Worm (Caenorhabditis elegans) whole organism, L3 larva: ENCODE data around the gene trcs-1.

Experiments used
- R02D3.7 ChIP-seq: fragments of 150-350 bp; optimal IDR thresholded peaks from 2 replicates; lab custom pipeline; 2014; ENCODE audit warnings: missing biosample characterization, missing genetic modification characterization
- ZK546.5 ChIP-seq: sonication (generic microtip); optimal IDR thresholded peaks from 2 replicates; lab custom pipeline; 2017; ENCODE audit warnings: missing biosample characterization, missing genetic modification characterization
- aly-2 ChIP-seq: fragments of 150-350 bp; optimal IDR thresholded peaks from 2 replicates; lab custom pipeline; 2014; ENCODE audit warnings: missing biosample characterization, missing genetic modification characterization
- ceh-82 ChIP-seq: fragments of 150-350 bp; optimal IDR thresholded peaks from 2 replicates; lab custom pipeline; 2014; ENCODE audit warnings: missing biosample characterization, missing genetic modification characterization
- ceh-9 ChIP-seq: sonication (generic microtip); optimal IDR thresholded peaks from 2 replicates; lab custom pipeline; 2018; ENCODE audit warnings: missing biosample characterization, missing genetic modification characterization
- daf-12 ChIP-seq: fragments of 150-350 bp; optimal IDR thresholded peaks from 2 replicates; lab custom pipeline; 2014; ENCODE audit warnings: missing biosample characterization, missing genetic modification reagents, missing genetic modification characterization
- egl-5 ChIP-seq: fragments of 150-350 bp; optimal IDR thresholded peaks from 2 replicates; lab custom pipeline; 2017; ENCODE audit warnings: missing biosample characterization, missing genetic modification reagents, missing genetic modification characterization, inconsistent platforms
- elt-1 ChIP-seq: fragments of 150-350 bp; optimal IDR thresholded peaks from 2 replicates; lab custom pipeline; 2014; ENCODE audit warnings: missing biosample characterization, missing genetic modification characterization
- elt-2 ChIP-seq: sonication (generic microtip); optimal IDR thresholded peaks from 2 replicates; lab custom pipeline; 2016; ENCODE audit warnings: missing genetic modification reagents, mild to moderate bottlenecking, missing genetic modification characterization, missing compliant biosample characterization
- fkh-10 ChIP-seq: sonication (generic microtip); optimal IDR thresholded peaks from 2 replicates; lab custom pipeline; 2017; ENCODE audit warnings: missing biosample characterization, missing genetic modification reagents, missing genetic modification characterization
- hmg-11 ChIP-seq: sonication (generic microtip); optimal IDR thresholded peaks from 2 replicates; lab custom pipeline; 2016; ENCODE audit warnings: missing genetic modification characterization, missing compliant biosample characterization
- jun-1 ChIP-seq: fragments of 150-350 bp; optimal IDR thresholded peaks from 2 replicates; lab custom pipeline; 2014; ENCODE audit warnings: missing biosample characterization, missing genetic modification reagents, missing genetic modification characterization
- lin-15B ChIP-seq: fragments of 150-350 bp; optimal IDR thresholded peaks from 2 replicates; lab custom pipeline; 2014; ENCODE audit warnings: missing biosample characterization, missing genetic modification characterization
- lsy-12 ChIP-seq: sonication (generic microtip); optimal IDR thresholded peaks from 2 replicates; lab custom pipeline; 2016; ENCODE audit warnings: mild to moderate bottlenecking, missing genetic modification characterization, missing compliant biosample characterization
- mml-1 ChIP-seq: fragments of 150-350 bp; sonication (generic microtip); optimal IDR thresholded peaks from 3 replicates; lab custom pipeline; 2014; ENCODE audit warnings: missing biosample characterization, missing genetic modification characterization
- nfya-1 ChIP-seq: sonication (generic microtip); optimal IDR thresholded peaks from 2 replicates; lab custom pipeline; 2017; ENCODE audit warnings: missing genetic modification characterization, mild to moderate bottlenecking, missing compliant biosample characterization, antibody characterized with exemption, moderate library complexity; ENCODE audit not compliant: insufficient read depth
- nhr-11 ChIP-seq: fragments of 150-350 bp; optimal IDR thresholded peaks from 2 replicates; lab custom pipeline; 2014; ENCODE audit warnings: missing biosample characterization, missing genetic modification characterization
- nhr-23 ChIP-seq: fragments of 150-350 bp; optimal IDR thresholded peaks from 2 replicates; lab custom pipeline; 2014; ENCODE audit warnings: missing biosample characterization, missing genetic modification reagents, missing genetic modification characterization
- nhr-237 ChIP-seq: fragments of 150-350 bp; optimal IDR thresholded peaks from 2 replicates; lab custom pipeline; 2014; ENCODE audit warnings: missing biosample characterization, missing genetic modification characterization
- nhr-25 ChIP-seq: sonication (generic microtip); optimal IDR thresholded peaks from 2 replicates; lab custom pipeline; 2017; ENCODE audit warnings: missing biosample characterization, missing genetic modification characterization
- nhr-28 ChIP-seq: fragments of 150-350 bp; optimal IDR thresholded peaks from 2 replicates; lab custom pipeline; 2014; ENCODE audit warnings: missing biosample characterization, missing genetic modification characterization
- nhr-43 ChIP-seq: sonication (generic microtip); optimal IDR thresholded peaks from 2 replicates; lab custom pipeline; 2016; ENCODE audit warnings: mild to moderate bottlenecking, missing genetic modification characterization, missing compliant biosample characterization; ENCODE audit not compliant: poor library complexity, severe bottlenecking
- nhr-76 ChIP-seq: fragments of 150-350 bp; sonication (generic microtip); optimal IDR thresholded peaks from 5 replicates; lab custom pipeline; 2014; ENCODE audit warnings: missing biosample characterization, missing genetic modification characterization
- nhr-77 ChIP-seq: fragments of 150-350 bp; optimal IDR thresholded peaks from 2 replicates; lab custom pipeline; 2014; ENCODE audit warnings: missing biosample characterization, missing genetic modification characterization
- pqm-1 ChIP-seq: fragments of 150-350 bp; optimal IDR thresholded peaks from 2 replicates; lab custom pipeline; 2017; ENCODE audit warnings: missing biosample characterization, missing genetic modification characterization, inconsistent platforms
- snpc-4 ChIP-seq: fragments of 150-350 bp; optimal IDR thresholded peaks from 2 replicates; lab custom pipeline; 2014; ENCODE audit warnings: missing biosample characterization, missing genetic modification characterization
- tbx-2 ChIP-seq: sonication (generic microtip); optimal IDR thresholded peaks from 2 replicates; lab custom pipeline; 2016; ENCODE audit warnings: mild to moderate bottlenecking, missing genetic modification characterization, missing compliant biosample characterization
- zag-1 ChIP-seq: fragments of 150-350 bp; optimal IDR thresholded peaks from 2 replicates; lab custom pipeline; 2014; ENCODE audit warnings: missing biosample characterization, missing genetic modification characterization

Gene trcs-1

DNA sequence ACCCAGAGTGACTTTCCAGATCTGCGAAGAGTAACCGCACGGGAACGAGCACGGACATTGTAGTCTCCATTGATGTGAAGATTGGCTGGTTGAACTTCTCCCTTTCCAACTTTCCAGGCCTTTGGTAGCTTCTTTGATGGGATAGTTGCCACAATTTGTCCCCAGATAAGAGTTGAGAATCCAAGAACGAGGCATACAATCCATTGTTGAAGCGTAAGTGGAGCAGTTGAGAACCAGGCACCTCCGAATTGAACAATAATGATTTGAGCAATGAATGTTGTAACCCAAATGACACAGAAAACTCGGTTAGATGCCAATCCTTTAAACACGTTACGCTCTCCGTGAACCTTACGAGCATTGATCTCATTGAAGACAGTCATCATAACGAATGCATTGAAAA lies 38.4 kb upstream of the trcs-1 start:
- TF ChIP-seq nhr-23 (tag; lab: Kevin White, UChicago) (no peak), elt-2 (tag; lab: Kevin White, UChicago) (no peak), R02D3.7 (tag; lab: Kevin White, UChicago) (no peak), snpc-4 (tag; lab: Kevin White, UChicago) (no peak), hmg-11 (tag; lab: Kevin White, UChicago) (no peak), pqm-1 (tag; lab: Kevin White, UChicago) (no peak), daf-12 (tag; lab: Kevin White, UChicago) (no peak), egl-5 (tag; lab: Kevin White, UChicago) (no peak), lin-15B (tag; lab: Kevin White, UChicago) (no peak), aly-2 (tag; lab: Kevin White, UChicago) (no peak), ZK546.5 (tag; lab: Kevin White, UChicago) (no peak), mml-1 (tag; lab: Kevin White, UChicago) (no peak), nfya-1 (tag; lab: Kevin White, UChicago) (no peak)

DNA sequence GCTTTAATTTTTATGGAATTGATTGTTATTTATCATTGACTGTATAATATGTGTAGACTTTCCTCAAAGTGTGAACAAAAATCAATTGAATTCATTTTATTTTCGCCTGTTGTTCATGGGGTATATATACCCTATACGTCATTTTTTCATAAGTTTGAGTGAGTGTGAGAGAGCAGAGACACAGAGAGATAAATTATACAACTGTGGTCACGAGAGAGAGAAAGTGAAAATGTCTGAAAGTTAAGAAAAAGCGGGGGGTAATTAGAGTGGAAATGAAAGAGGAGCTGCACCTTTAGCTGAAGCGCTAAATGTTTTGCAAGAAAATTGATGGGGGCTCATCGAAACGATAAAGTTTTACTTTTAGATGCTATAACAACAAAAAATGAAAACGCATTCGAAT lies 37.2 kb upstream of the trcs-1 start:
- TF ChIP-seq nhr-25 (tag; lab: Kevin White, UChicago) (no peak), nhr-23 (tag; lab: Kevin White, UChicago) (peak; percentile 6), elt-2 (tag; lab: Kevin White, UChicago) (peak; percentile 30), jun-1 (tag; lab: Kevin White, UChicago) (peak; percentile 29)

DNA sequence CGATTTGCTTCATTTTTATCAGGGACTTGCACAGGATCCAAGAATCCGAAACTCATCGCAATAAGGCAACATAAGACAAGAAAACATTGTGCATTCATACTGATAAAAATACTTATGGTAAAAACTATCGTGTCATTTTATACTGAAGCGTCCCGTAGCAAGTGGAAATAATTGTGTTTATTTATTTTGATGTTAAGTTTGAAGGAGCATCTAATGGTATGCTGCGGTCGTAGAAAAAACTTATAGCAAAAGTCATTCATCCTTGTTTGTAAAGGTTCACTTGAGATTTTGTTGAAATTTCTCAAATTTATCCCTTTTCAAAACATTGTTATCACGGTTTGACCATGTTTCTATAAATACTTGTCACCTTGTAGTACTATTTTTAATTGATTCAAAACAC lies 36.3 kb upstream of the trcs-1 start, which contains the start of gene W09C2.10:
W09C2.10 (minus strand) TSS at position 101 of the 400 bp plus-strand sequence.
- TF ChIP-seq nhr-237 (tag; lab: Kevin White, UChicago) (no peak), nhr-11 (tag; lab: Kevin White, UChicago) (no peak), daf-12 (tag; lab: Kevin White, UChicago) (no peak), ceh-9 (tag; lab: Kevin White, UChicago) (no peak), snpc-4 (tag; lab: Kevin White, UChicago) (no peak), elt-2 (tag; lab: Kevin White, UChicago) (no peak), nhr-77 (no peak), fkh-10 (no peak), hmg-11 (tag; lab: Kevin White, UChicago) (no peak), tbx-2 (no peak), lsy-12 (tag; lab: Kevin White, UChicago) (no peak), aly-2 (tag; lab: Kevin White, UChicago) (no peak)

DNA sequence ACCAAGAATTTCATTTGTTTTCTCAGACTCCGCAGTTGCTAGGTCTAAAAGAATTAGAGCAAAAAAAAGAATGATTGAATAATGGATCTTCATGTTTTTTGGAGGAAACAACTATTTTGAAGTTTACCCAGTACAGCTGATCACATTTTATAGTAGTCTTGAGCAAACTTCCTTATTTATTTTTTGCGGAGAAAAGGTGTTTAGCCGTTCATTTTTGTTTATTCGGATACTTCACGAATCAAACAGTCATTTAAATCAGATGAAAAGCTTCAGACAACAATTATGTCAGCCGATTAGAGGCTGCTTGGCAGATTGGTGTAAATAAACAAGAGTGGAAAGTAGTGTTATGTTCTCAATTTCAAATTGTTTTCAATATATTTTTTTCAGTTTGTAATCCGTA lies 35.6 kb upstream of the trcs-1 start, which contains the start of gene W09C2.8:
W09C2.8 (minus strand) TSS at position 101 of the 400 bp plus-strand sequence.
- TF ChIP-seq jun-1 (tag; lab: Kevin White, UChicago) (no peak), nhr-76 (no peak), nhr-28 (no peak), nhr-43 (tag; lab: Kevin White, UChicago) (no peak), nhr-11 (tag; lab: Kevin White, UChicago) (no peak)

DNA sequence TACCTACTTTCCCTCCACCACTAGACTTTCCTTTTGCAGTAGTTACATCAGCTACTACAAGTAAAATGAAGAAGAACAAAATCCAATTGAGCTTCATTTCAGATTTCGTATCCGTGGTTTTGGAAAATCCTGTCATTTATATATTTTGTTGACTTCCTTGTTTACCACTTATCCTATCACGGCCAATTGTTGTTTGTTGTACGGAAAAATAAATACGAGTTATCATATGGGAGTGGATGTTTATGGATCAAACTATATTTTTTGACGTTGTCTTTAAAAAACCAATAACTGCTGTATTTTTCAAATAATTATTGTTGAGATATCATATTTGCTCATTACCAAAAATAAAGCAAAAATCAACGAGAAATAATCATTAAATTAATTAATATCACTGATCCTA lies 34.6 kb upstream of the trcs-1 start, which contains the start of gene W09C2.9:
W09C2.9 (minus strand) TSS at position 101 of the 400 bp plus-strand sequence.
- no peak for TF ChIP-seq zag-1 (tag; lab: Kevin White, UChicago)
- no peak for TF ChIP-seq nhr-76

DNA sequence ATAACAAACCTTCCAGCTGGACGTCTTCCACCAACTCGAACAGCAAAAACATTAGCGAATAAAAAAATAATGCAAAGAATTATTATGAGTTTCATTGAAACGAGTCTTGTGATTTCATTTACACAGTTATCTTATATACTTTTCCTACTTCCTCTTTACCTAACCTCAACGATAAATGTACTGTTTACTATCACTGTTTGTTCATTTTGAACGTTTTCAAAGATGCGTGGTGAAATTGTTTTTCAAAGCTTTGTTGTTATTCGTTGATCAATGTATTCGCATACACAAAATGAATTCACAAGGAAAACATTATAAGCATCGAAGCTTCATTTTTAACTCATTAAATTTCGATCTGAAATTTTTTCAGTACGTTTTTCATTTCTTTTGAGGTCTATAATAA lies 33.6 kb upstream of the trcs-1 start, which contains the start of gene W09C2.7:
W09C2.7 (minus strand) TSS at position 101 of the 400 bp plus-strand sequence.
- TF ChIP-seq nhr-77 (no peak), hmg-11 (tag; lab: Kevin White, UChicago) (no peak), ceh-82 (no peak), nhr-28 (no peak), nhr-25 (tag; lab: Kevin White, UChicago) (no peak)

DNA sequence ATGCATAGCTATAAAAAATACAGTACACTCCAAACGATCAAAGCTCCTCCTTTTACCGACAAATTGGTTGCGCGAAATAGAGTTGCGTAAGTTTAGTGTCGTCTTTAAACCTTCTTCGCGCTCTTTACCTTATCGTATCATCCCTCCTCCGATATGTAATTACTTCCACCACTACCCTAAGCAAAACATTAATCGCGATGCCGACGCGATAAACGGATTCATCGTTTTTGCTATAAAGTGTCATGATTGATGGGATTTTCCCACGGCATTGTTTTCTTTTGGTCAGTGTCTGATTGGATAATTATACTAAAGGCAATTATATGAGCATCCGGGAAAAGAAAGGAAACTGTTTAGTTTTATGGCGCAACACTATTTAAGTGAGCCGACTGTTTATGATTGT lies 30.2 kb upstream of the trcs-1 start:
- TF ChIP-seq elt-1 (tag; lab: Kevin White, UChicago) (peak; percentile 92), lin-15B (tag; lab: Kevin White, UChicago) (no peak)
